Fruit fly (Drosophila melanogaster) S2 (cell line): Measurements from ENCODE around the gene NimB5.
A peak's percentile ranks its signal among the peaks of the same experiment; 100 is the strongest.

Experiments used
- CG8478 ChIP-seq: fragments of >200 bp; optimal IDR thresholded peaks from 2 replicates; lab custom pipeline; 2018
- CTCF ChIP-seq, 2 experiments: fragments of >200 bp; optimal IDR thresholded peaks; 2 replicates each; lab custom pipeline; 2018

DNA sequence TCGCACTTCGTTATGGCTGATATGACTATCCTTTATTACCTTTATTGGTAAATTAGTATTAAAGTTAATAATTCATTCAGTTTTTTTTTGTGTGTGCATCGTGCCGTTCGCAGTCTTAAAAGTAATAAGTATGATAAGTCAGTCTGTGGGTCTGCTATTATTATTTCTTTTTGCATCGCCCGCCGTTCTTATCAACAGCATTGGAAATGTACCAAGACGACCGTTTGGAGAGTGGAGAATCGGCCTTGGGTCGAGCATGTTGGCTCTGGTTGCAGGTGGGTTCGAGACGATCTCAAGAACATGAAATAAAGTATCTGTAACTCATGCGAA is 50.5 kb downstream of the NimB5 start:
- TF ChIP-seq CTCF (optimal IDR thresholded peaks at IDR 0.05; lab: Kevin White, UChicago) (no peak), CG8478 (lab: Kevin White, UChicago) (peak; percentile 28)
